Worm (Caenorhabditis elegans) whole organism, L4/young adult: ENCODE results near the gene F21H7.5.

Experiments
- dao-5 ChIP-seq: sonication (generic microtip); optimal IDR thresholded peaks from 2 replicates; lab custom pipeline; 2016; ENCODE audit warnings: missing genotype, missing genetic modification characterization, moderate library complexity, missing compliant biosample characterization
- him-1 ChIP-seq: sonication (generic microtip); optimal IDR thresholded peaks from 2 replicates; lab custom pipeline; 2016; ENCODE audit warnings: missing genotype, missing genetic modification reagents, missing genetic modification characterization, missing compliant biosample characterization

DNA sequence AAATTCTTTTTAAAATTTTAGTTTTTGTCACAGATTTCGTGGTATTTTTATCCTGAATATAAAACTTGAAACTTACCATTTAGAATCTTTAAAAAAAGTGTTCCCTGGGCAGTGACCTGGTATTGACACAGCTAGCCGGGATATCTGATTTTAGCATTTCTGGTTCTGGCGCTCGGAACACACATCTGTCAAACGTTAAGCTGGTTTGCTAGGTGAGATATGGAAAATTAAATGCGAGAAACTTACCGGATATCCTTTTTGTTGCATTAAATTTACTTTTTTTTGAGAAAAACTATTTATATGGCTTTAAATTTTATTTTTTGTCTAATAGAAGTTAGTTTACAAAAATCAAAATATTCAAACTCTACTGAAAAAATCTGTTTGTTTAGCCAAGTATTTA is 48.5 kb downstream of the F21H7.5 start, which contains the start of gene F28G4.4:
- TF ChIP-seq dao-5 = no peak
- no peak for TF ChIP-seq him-1 (tag; lab: Kevin White, UChicago)
